Worm (Caenorhabditis elegans) whole organism, L1 larva: ENCODE measurements around the gene cyp-32A1.

ENCODE experiments used
- fos-1 ChIP-seq: fragments of 150-350 bp; optimal IDR thresholded peaks from 2 replicates; lab custom pipeline; 2014; ENCODE audit warnings: missing biosample characterization, missing genetic modification characterization
- nhr-85 ChIP-seq: sonication (generic microtip); peaks from one replicate; lab custom pipeline; 2016; ENCODE audit warnings: missing genetic modification characterization, inconsistent platforms, missing compliant biosample characterization
- tbx-2 ChIP-seq: sonication (generic microtip); optimal IDR thresholded peaks from 2 replicates; lab custom pipeline; 2016; ENCODE audit warnings: missing genetic modification characterization, missing compliant biosample characterization
- unc-62 ChIP-seq: fragments of 150-350 bp; optimal IDR thresholded peaks from 2 replicates; lab custom pipeline; 2014; ENCODE audit warnings: missing biosample characterization, missing genetic modification reagents, missing genetic modification characterization
- zag-1 ChIP-seq: fragments of 150-350 bp; optimal IDR thresholded peaks from 2 replicates; lab custom pipeline; 2014; ENCODE audit warnings: missing biosample characterization, missing genetic modification characterization

ce11 chrV:7770961-7771360, 10.7 kb upstream of the cyp-32A1 start, which contains the start of gene frpr-3:
- TF ChIP-seq fos-1 (tag; lab: Kevin White, UChicago) (no peak), nhr-85 (tag; lab: Kevin White, UChicago) (no peak), unc-62 (GFP tag; lab: Kevin White, UChicago) (no peak), tbx-2 (no peak), zag-1 (no peak)
